Worm (Caenorhabditis elegans) whole organism, L2 larva: ENCODE measurements around the gene letm-1.
A peak's percentile ranks its signal among the peaks of the same experiment; 100 is the strongest.

Experiments used
- ama-1 ChIP-seq: fragments of 150-350 bp; optimal IDR thresholded peaks from 2 replicates; lab custom pipeline; 2018; ENCODE audit warnings: inconsistent platforms
- blmp-1 ChIP-seq: sonication (generic microtip); optimal IDR thresholded peaks from 2 replicates; lab custom pipeline; 2017; ENCODE audit warnings: missing genetic modification characterization, mild to moderate bottlenecking, missing compliant biosample characterization, antibody characterized with exemption, moderate library complexity; ENCODE audit not compliant: insufficient read depth
- egl-27 ChIP-seq: sonication (generic microtip); optimal IDR thresholded peaks from 3 replicates; lab custom pipeline; 2017; ENCODE audit warnings: missing biosample characterization, missing genetic modification reagents, missing genetic modification characterization
- gmeb-1 ChIP-seq: fragments of 150-350 bp; optimal IDR thresholded peaks from 2 replicates; lab custom pipeline; 2014; ENCODE audit warnings: missing biosample characterization, missing genetic modification characterization
- lin-39 ChIP-seq: fragments of 150-350 bp; optimal IDR thresholded peaks from 2 replicates; lab custom pipeline; 2014; ENCODE audit warnings: missing biosample characterization, missing genetic modification reagents, missing genetic modification characterization
- nhr-129 ChIP-seq: fragments of 150-350 bp; optimal IDR thresholded peaks from 2 replicates; lab custom pipeline; 2014; ENCODE audit warnings: missing biosample characterization, missing genetic modification characterization
- unc-55 ChIP-seq: fragments of 150-350 bp; sonication (generic microtip); optimal IDR thresholded peaks from 3 replicates; lab custom pipeline; 2014; ENCODE audit warnings: missing biosample characterization, missing genetic modification reagents, missing genetic modification characterization
- unc-62 ChIP-seq: fragments of 150-350 bp; optimal IDR thresholded peaks from 2 replicates; lab custom pipeline; 2014; ENCODE audit warnings: missing biosample characterization, missing genetic modification reagents, missing genetic modification characterization
- ztf-11 ChIP-seq: sonication (generic microtip); optimal IDR thresholded peaks from 2 replicates; lab custom pipeline; 2017; ENCODE audit warnings: missing biosample characterization, missing genetic modification characterization

DNA sequence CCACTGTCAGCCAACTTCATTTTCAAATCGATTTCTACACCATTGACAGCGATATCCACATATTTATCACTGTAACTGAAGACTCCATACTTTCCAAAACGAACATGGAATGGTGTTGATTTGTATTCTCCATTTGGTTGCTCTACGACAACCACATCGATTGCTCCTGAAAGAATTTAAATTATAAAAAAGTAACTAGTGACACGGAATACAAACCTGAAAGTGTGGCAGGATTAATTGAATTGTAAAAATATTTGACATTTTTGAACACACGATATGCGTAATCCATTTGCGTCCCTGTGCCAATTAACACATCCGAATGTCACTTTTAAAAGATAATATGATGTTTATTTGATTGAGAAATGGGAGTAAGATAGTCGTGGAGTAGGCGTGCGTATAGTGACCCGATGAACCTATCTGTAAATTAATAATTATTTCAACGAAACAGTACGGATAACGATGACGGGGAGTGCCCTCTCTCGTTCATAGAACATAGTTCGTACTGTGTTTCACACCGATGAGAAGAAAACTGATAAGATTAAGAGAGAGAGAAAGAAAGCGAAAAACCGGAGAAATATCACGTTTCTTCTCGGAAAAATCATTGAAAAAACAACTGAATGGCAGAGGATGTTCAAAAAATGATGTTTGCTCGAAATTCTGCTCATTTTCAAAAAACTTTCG, 7.2 kb upstream of the letm-1 start, which contains the start of gene lpin-1:
- TF ChIP-seq ama-1, result peak; percentile 39
- TF ChIP-seq lin-39 (tag; lab: Kevin White, UChicago), result no peak
- TF ChIP-seq egl-27 (tag; lab: Kevin White, UChicago), result no peak
- no peak for TF ChIP-seq ztf-11
- no peak for TF ChIP-seq unc-62 (GFP tag; lab: Kevin White, UChicago)
- no peak for TF ChIP-seq unc-55 (GFP tag; lab: Kevin White, UChicago)
- peak; percentile 39 for TF ChIP-seq blmp-1 (tag; lab: Kevin White, UChicago)
- TF ChIP-seq nhr-129 (tag; lab: Kevin White, UChicago), result no peak
- no peak for TF ChIP-seq gmeb-1
